Fruit fly (Drosophila melanogaster): Measurements from ENCODE around the gene CG31036.

CG31036 gene

DNA sequence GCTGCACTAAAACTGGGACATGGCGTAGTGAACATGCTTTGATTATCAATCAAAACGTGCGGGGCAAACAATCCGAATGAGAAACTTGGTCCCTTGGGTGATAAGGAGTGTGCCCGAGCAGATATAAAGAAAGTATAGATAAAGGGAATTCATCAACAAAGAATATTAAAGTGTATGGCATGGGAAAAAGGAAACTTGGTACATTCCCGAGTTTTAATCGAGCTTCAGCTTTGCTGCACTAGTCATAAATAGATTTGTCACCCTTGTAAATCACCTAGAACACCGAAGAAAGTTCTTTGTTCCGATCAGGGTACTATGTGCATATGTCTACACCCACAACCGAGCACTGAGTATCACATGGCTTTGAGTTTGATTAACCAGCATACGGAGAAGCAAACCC is 40.4 kb upstream of the CG31036 start:
- TF ChIP-seq Fer1 (GFP tag; optimal IDR thresholded peaks at IDR 0.05) (no peak), br (optimal IDR thresholded peaks at IDR 0.05) (no peak), CG17359 (tag; optimal IDR thresholded peaks at IDR 0.05) (no peak), CG1792 (GFP tag; optimal IDR thresholded peaks at IDR 0.05) (no peak), CG4404 (GFP tag; IDR thresholded peaks at IDR 0.05) (no peak), CG6272 (GFP tag; IDR thresholded peaks at IDR 0.05) (no peak), tio (GFP tag; optimal IDR thresholded peaks at IDR 0.05) (no peak), Fer3 (tag; optimal IDR thresholded peaks at IDR 0.05) (no peak), Deaf1 (tag; optimal IDR thresholded peaks at IDR 0.05) (no peak), CG7745 (tag; optimal IDR thresholded peaks at IDR 0.05) (no peak), vvl (GFP tag; IDR thresholded peaks at IDR 0.05) (no peak), tap (tag; optimal IDR thresholded peaks at IDR 0.05) (no peak), ham (GFP tag; IDR thresholded peaks at IDR 0.05) (no peak), sqz (GFP tag; optimal IDR thresholded peaks at IDR 0.05) (no peak), her (GFP tag; optimal IDR thresholded peaks at IDR 0.05) (no peak), tx (GFP tag; optimal IDR thresholded peaks at IDR 0.05) (no peak), tgo (GFP tag; IDR thresholded peaks at IDR 0.05) (no peak), Side (GFP tag; optimal IDR thresholded peaks at IDR 0.05) (no peak), CG14050 (GFP tag; IDR thresholded peaks at IDR 0.05) (no peak)

dm6 chr3R:29867895-29868294 is 40.0 kb upstream of the CG31036 start:
- TF ChIP-seq CG8388 (GFP tag; optimal IDR thresholded peaks at IDR 0.05) (no peak), CG8281 (tag; optimal IDR thresholded peaks at IDR 0.05) (no peak), Eip74EF (GFP tag; optimal IDR thresholded peaks at IDR 0.05) (peak in 1 of 2 experiments; percentile 36), tap (tag; optimal IDR thresholded peaks at IDR 0.05) (no peak), CG34422 (GFP tag; IDR thresholded peaks at IDR 0.05) (no peak), CTCF (GFP tag; optimal IDR thresholded peaks at IDR 0.05) (no peak), nau (GFP tag; optimal IDR thresholded peaks at IDR 0.05) (no peak), CG16813 (GFP tag; IDR thresholded peaks at IDR 0.05; ENCODE audit: partially characterized antibody) (no peak), da (GFP tag; optimal IDR thresholded peaks at IDR 0.05) (no peak), ERR (GFP tag; optimal IDR thresholded peaks at IDR 0.05) (no peak), grn (GFP tag; optimal IDR thresholded peaks at IDR 0.05) (peak; percentile 94), H15 (GFP tag; IDR thresholded peaks at IDR 0.05) (no peak), CG30431 (GFP tag; optimal IDR thresholded peaks at IDR 0.05) (no peak), z (GFP tag; IDR thresholded peaks at IDR 0.05) (peak; percentile 93), pzg (GFP tag; optimal IDR thresholded peaks at IDR 0.05) (no peak), CG31441 (GFP tag; IDR thresholded peaks at IDR 0.05) (no peak), Bdp1 (GFP tag; optimal IDR thresholded peaks at IDR 0.05) (no peak), ssp (GFP tag; IDR thresholded peaks at IDR 0.05) (no peak), bigmax (GFP tag; optimal IDR thresholded peaks at IDR 0.05) (no peak), CG10543 (GFP tag; optimal IDR thresholded peaks at IDR 0.05) (no peak), chif (GFP tag; optimal IDR thresholded peaks at IDR 0.05) (no peak), CG6813 (GFP tag; optimal IDR thresholded peaks at IDR 0.05) (no peak), mirr (GFP tag; optimal IDR thresholded peaks at IDR 0.05) (peak; percentile 47), Pdp1 (GFP tag; optimal IDR thresholded peaks at IDR 0.05) (peak in 1 of 2 experiments; percentile 0), Atf3 (GFP tag; optimal IDR thresholded peaks at IDR 0.05) (no peak), CG9797 (GFP tag; optimal IDR thresholded peaks at IDR 0.05) (no peak), CG12219 (GFP tag; optimal IDR thresholded peaks at IDR 0.05) (no peak), Lpt (GFP tag; optimal IDR thresholded peaks at IDR 0.05) (no peak), CG32532 (GFP tag; IDR thresholded peaks at IDR 0.05) (no peak), D (optimal IDR thresholded peaks at IDR 0.05) (no peak), D (GFP tag; optimal IDR thresholded peaks at IDR 0.05) (no peak), CG6654 (GFP tag; optimal IDR thresholded peaks at IDR 0.05) (no peak), CG6683 (GFP tag; optimal IDR thresholded peaks at IDR 0.05) (no peak), hkb (optimal IDR thresholded peaks at IDR 0.05) (no peak), hkb (GFP tag; IDR thresholded peaks at IDR 0.05) (no peak), CG4854 (GFP tag; optimal IDR thresholded peaks at IDR 0.05) (no peak)
